Worm (Caenorhabditis elegans) whole organism, mixed stage, embryonic: Measurements from ENCODE around the gene kin-30.
"Not testable (repeated sequence)": the region's sequence is repeated elsewhere in the genome, so short reads cannot be mapped to it uniquely, and the experiment has no call there.

ENCODE experiments used
- M03D4.4 ChIP-seq: sonication (generic microtip); optimal IDR thresholded peaks from 2 replicates; lab custom pipeline; 2017; ENCODE audit warnings: mild to moderate bottlenecking, missing genetic modification characterization, missing compliant biosample characterization
- bed-3 ChIP-seq: fragments of 200-800 bp; sonication (Bioruptor generic); optimal IDR thresholded peaks from 3 replicates; lab custom pipeline; 2018; ENCODE audit warnings: mild to moderate bottlenecking, missing genetic modification characterization, moderate library complexity, missing compliant biosample characterization
- ceh-39 ChIP-seq: fragments of 150-350 bp; optimal IDR thresholded peaks from 2 replicates; lab custom pipeline; 2014; ENCODE audit warnings: missing biosample characterization, missing genetic modification characterization
- ceh-43 ChIP-seq: fragments of 200-800 bp; sonication (Bioruptor generic); optimal IDR thresholded peaks from 2 replicates; lab custom pipeline; 2018; ENCODE audit warnings: mild to moderate bottlenecking, missing genetic modification characterization, moderate library complexity, missing compliant biosample characterization
- ceh-83 ChIP-seq: fragments of 200-800 bp; sonication (Bioruptor generic); optimal IDR thresholded peaks from 2 replicates; lab custom pipeline; 2018; ENCODE audit warnings: mild to moderate bottlenecking, missing genetic modification characterization, missing compliant biosample characterization
- ces-1 ChIP-seq: fragments of 150-350 bp; optimal IDR thresholded peaks from 2 replicates; lab custom pipeline; 2014; ENCODE audit warnings: missing biosample characterization, missing genetic modification reagents, missing genetic modification characterization
- cnd-1 ChIP-seq: fragments of 200-800 bp; sonication (Bioruptor generic); optimal IDR thresholded peaks from 2 replicates; lab custom pipeline; 2018; ENCODE audit warnings: mild to moderate bottlenecking, missing genetic modification characterization, missing compliant biosample characterization
- drap-1 ChIP-seq: fragments of 200-800 bp; sonication (Bioruptor generic); optimal IDR thresholded peaks from 3 replicates; lab custom pipeline; 2018; ENCODE audit warnings: mild to moderate bottlenecking, missing genetic modification characterization, missing compliant biosample characterization
- elt-1 ChIP-seq: sonication (generic microtip); optimal IDR thresholded peaks from 2 replicates; lab custom pipeline; 2017; ENCODE audit warnings: missing genetic modification characterization, mild to moderate bottlenecking, missing compliant biosample characterization, antibody characterized with exemption, moderate library complexity, borderline replicate concordance; ENCODE audit not compliant: insufficient read depth
- elt-3 ChIP-seq: fragments of 150-350 bp; optimal IDR thresholded peaks from 2 replicates; lab custom pipeline; 2014; ENCODE audit warnings: missing biosample characterization, missing genetic modification characterization
- flh-1 ChIP-seq: fragments of 200-800 bp; sonication (Bioruptor generic); optimal IDR thresholded peaks from 2 replicates; lab custom pipeline; 2018; ENCODE audit warnings: mild to moderate bottlenecking, missing genetic modification characterization, moderate library complexity, missing compliant biosample characterization
- ham-2 ChIP-seq: fragments of 200-800 bp; sonication (Bioruptor generic); optimal IDR thresholded peaks from 2 replicates; lab custom pipeline; 2018; ENCODE audit warnings: mild to moderate bottlenecking, missing genetic modification characterization, missing compliant biosample characterization
- hlh-1 ChIP-seq: fragments of 150-350 bp; optimal IDR thresholded peaks from 2 replicates; lab custom pipeline; 2014; ENCODE audit warnings: missing biosample characterization, missing genetic modification reagents, missing genetic modification characterization
- lin-13 ChIP-seq: fragments of 150-350 bp; optimal IDR thresholded peaks from 2 replicates; lab custom pipeline; 2014; ENCODE audit warnings: missing biosample characterization, missing genetic modification characterization
- lsy-2 ChIP-seq: fragments of 150-350 bp; optimal IDR thresholded peaks from 2 replicates; lab custom pipeline; 2014; ENCODE audit warnings: missing biosample characterization, missing genetic modification characterization
- mab-5 ChIP-seq: fragments of 150-350 bp; optimal IDR thresholded peaks from 2 replicates; lab custom pipeline; 2014; ENCODE audit warnings: missing biosample characterization, missing genetic modification characterization
- mep-1 ChIP-seq: fragments of 150-350 bp; optimal IDR thresholded peaks from 2 replicates; lab custom pipeline; 2017; ENCODE audit warnings: missing biosample characterization, missing genetic modification reagents, missing genetic modification characterization, inconsistent platforms
- mls-2 ChIP-seq: sonication (generic microtip); optimal IDR thresholded peaks from 2 replicates; lab custom pipeline; 2016; ENCODE audit warnings: mild to moderate bottlenecking, missing genetic modification characterization, moderate library complexity, missing compliant biosample characterization
- nhr-12 ChIP-seq: fragments of 150-350 bp; optimal IDR thresholded peaks from 2 replicates; lab custom pipeline; 2014; ENCODE audit warnings: missing biosample characterization, missing genetic modification characterization
- nhr-2 ChIP-seq: fragments of 150-350 bp; optimal IDR thresholded peaks from 2 replicates; lab custom pipeline; 2014; ENCODE audit warnings: missing biosample characterization, missing genetic modification characterization
- nhr-237 ChIP-seq: fragments of 150-350 bp; optimal IDR thresholded peaks from 2 replicates; lab custom pipeline; 2014; ENCODE audit warnings: missing biosample characterization, missing genetic modification characterization
- nhr-28 ChIP-seq: fragments of 150-350 bp; optimal IDR thresholded peaks from 2 replicates; lab custom pipeline; 2014; ENCODE audit warnings: missing biosample characterization, missing genetic modification characterization
- nhr-76 ChIP-seq: sonication (generic microtip); optimal IDR thresholded peaks from 2 replicates; lab custom pipeline; 2017; ENCODE audit warnings: missing biosample characterization, missing genetic modification characterization
- pha-4 ChIP-seq: fragments of 150-350 bp; optimal IDR thresholded peaks from 2 replicates; lab custom pipeline; 2018; ENCODE audit warnings: missing biosample characterization, missing genetic modification reagents, missing genetic modification characterization
- sem-2 ChIP-seq: fragments of 200-800 bp; sonication (Bioruptor generic); optimal IDR thresholded peaks from 2 replicates; lab custom pipeline; 2018; ENCODE audit warnings: mild to moderate bottlenecking, missing genetic modification characterization, missing compliant biosample characterization
- sptf-1 ChIP-seq: sonication (generic microtip); optimal IDR thresholded peaks from 2 replicates; lab custom pipeline; 2017; ENCODE audit warnings: mild to moderate bottlenecking, missing genetic modification characterization, moderate library complexity, missing compliant biosample characterization
- tbx-8 ChIP-seq: fragments of 200-800 bp; sonication (Bioruptor generic); optimal IDR thresholded peaks from 2 replicates; lab custom pipeline; 2018; ENCODE audit warnings: mild to moderate bottlenecking, missing genetic modification characterization, moderate library complexity, missing compliant biosample characterization
- unc-120 ChIP-seq: sonication (generic microtip); optimal IDR thresholded peaks from 2 replicates; lab custom pipeline; 2017; ENCODE audit warnings: missing genetic modification characterization, missing compliant biosample characterization; ENCODE audit not compliant: poor library complexity, severe bottlenecking
- unc-62 ChIP-seq: fragments of 150-350 bp; optimal IDR thresholded peaks from 2 replicates; lab custom pipeline; 2014; ENCODE audit warnings: missing biosample characterization, missing genetic modification reagents, missing genetic modification characterization
- ztf-11 ChIP-seq: fragments of 150-350 bp; optimal IDR thresholded peaks from 2 replicates; lab custom pipeline; 2014; ENCODE audit warnings: missing biosample characterization, missing genetic modification characterization

Gene kin-30

DNA sequence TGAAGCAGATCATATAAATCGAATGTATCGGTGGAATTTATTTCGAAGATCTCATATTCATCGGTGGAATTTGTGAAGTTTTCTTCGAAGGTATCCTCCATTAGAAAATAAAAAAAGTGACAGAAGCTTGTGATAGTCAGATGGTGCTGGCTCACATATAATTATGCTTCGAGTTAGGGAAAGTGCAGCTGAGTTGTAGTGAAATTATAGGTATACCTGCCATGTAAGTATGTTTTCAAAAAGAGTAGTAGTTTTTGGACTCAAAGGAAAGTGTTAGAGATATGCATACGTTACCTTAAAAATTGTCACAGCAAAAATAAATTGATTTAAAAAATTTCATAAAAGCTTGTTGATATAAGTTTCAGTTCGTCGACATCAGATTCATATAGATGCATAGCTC, 4.3 kb upstream of the kin-30 start, which contains the start of gene srw-11:
TSS of gene srw-11 (minus strand) at position 101 of the 400 bp plus-strand sequence.
- TF ChIP-seq ceh-83 (GFP tag; lab: Kevin White, UChicago) (no peak), cnd-1 (no peak), lsy-2 (tag; lab: Kevin White, UChicago) (no peak), ceh-43 (no peak), bed-3 (no peak), mep-1 (no peak), hlh-1 (tag; lab: Kevin White, UChicago) (no peak), ham-2 (GFP tag; lab: Kevin White, UChicago) (no peak)

DNA sequence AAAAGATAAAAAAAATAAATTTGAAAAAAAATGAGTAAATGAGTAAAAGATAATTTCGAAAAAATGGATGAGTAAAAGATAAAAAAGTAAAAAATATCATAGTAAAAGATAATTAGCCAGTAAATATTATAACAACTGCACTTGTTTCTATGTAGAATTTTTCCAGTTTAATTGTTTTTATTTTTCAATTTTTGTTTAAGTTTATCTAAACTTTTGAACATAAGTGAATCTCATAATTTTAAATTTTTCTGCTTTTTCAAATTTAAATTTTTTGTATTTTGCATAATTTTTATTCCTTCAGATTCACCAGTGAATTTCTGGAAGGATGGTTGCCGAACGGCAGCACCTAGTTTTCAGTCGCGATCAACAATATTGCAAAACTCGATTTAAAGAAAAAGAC, 3.3 kb upstream of the kin-30 start, which contains the start of gene chil-12:
TSS of gene chil-12 (plus strand) at position 301 of the 400 bp plus-strand sequence.
- TF ChIP-seq ceh-83 (GFP tag; lab: Kevin White, UChicago) = no peak
- no peak for TF ChIP-seq pha-4 (tag; lab: Kevin White, UChicago)
- TF ChIP-seq elt-3 = no peak
- TF ChIP-seq bed-3 = no peak
- no peak for TF ChIP-seq drap-1 (GFP tag; lab: Kevin White, UChicago)
- TF ChIP-seq M03D4.4 (tag; lab: Kevin White, UChicago) = no peak
- no peak for TF ChIP-seq sptf-1 (tag; lab: Kevin White, UChicago)
- TF ChIP-seq flh-1 (GFP tag; lab: Kevin White, UChicago) = no peak
- TF ChIP-seq nhr-28 (tag; lab: Kevin White, UChicago) = no peak
- TF ChIP-seq ceh-39 (tag; lab: Kevin White, UChicago) = no peak
- no peak for TF ChIP-seq mep-1
- no peak for TF ChIP-seq cnd-1
- no peak for TF ChIP-seq nhr-12 (tag; lab: Kevin White, UChicago)
- TF ChIP-seq nhr-237 (tag; lab: Kevin White, UChicago) = no peak
- no peak for TF ChIP-seq unc-62 (GFP tag; lab: Kevin White, UChicago)
- TF ChIP-seq mab-5 (tag; lab: Kevin White, UChicago) = no peak
- TF ChIP-seq tbx-8 (GFP tag; lab: Kevin White, UChicago) = no peak
- no peak for TF ChIP-seq ztf-11 (tag; lab: Kevin White, UChicago)
- no peak for TF ChIP-seq unc-120 (tag; lab: Kevin White, UChicago)

DNA sequence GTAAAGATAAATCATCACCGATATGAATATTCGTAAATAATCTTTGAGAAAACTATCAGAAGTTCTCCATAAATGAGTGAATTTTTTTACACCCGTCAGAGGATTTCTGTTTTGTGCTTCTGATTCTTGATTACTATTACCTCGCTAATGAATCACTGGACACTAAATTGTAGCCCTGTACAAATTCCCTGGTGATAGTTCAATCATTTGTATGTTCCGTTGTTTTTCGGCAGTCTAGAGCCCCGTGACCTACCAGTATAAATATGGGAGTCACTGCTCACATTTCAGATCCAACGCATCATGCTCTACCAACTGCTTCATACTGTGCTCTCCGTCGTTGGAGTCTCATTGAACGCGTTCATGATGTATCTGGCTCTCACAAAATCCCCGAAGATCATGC, 5.7 kb downstream of the kin-30 start, which contains the start of gene srd-28:
TSS of gene srd-28 (plus strand) at position 301 of the 400 bp plus-strand sequence.
- not testable (repeated sequence) for TF ChIP-seq unc-62 (GFP tag; lab: Kevin White, UChicago); elt-3; nhr-237 (tag; lab: Kevin White, UChicago)

DNA sequence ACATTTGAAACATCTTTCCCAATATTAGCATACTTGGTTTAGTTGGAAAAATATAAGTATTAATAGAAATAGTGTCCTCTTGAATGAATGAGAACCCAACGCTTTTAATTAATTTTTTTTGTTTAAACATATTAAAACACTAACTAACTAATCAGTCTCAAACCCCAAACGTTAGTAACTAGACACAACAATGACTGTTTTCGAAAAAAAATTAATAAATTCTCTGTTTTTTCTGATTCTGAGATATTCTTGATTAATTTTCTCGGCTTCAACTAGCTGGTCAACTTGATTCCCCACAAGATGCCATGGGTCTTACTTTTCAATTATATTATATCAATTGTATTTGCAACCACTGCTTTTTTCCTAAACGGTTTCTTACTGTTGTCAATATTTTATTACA, 7.5 kb downstream of the kin-30 start, which contains the start of gene srbc-76:
TSS of gene srbc-76 (plus strand) at position 301 of the 400 bp plus-strand sequence.
- TF ChIP-seq mep-1 (no peak), ceh-43 (no peak), M03D4.4 (tag; lab: Kevin White, UChicago) (no peak), nhr-237 (tag; lab: Kevin White, UChicago) (no peak), elt-1 (tag; lab: Kevin White, UChicago) (no peak), ztf-11 (tag; lab: Kevin White, UChicago) (no peak), nhr-28 (tag; lab: Kevin White, UChicago) (no peak), nhr-76 (tag; lab: Kevin White, UChicago) (no peak), tbx-8 (GFP tag; lab: Kevin White, UChicago) (no peak), sem-2 (GFP tag; lab: Kevin White, UChicago) (no peak), ces-1 (GFP tag; lab: Kevin White, UChicago) (no peak), nhr-2 (tag; lab: Kevin White, UChicago) (no peak), lsy-2 (tag; lab: Kevin White, UChicago) (no peak)
- TF ChIP-seq, all 35 proteins: peak for 0

DNA sequence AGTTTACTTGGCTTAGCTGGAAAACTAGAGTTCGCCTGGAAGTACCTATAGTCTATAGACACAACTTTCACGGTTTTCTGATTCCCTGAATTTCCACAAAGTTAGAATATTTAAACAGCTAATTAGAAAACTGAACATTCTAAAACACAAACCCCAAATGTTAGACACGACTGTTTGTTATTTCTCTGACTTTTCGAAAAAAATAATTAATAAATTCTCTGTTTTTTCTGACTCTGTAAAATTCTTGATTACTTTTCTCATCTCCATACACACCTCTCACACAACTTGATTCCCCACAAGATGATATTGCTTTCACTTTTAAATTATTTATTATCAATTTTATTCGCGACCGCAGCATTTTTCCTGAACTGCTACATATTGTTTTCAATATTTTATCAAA, 9.0 kb downstream of the kin-30 start, which contains the start of gene srbc-75:
TSS of gene srbc-75 (plus strand) at position 301 of the 400 bp plus-strand sequence.
- TF ChIP-seq lsy-2 (tag; lab: Kevin White, UChicago) (no peak), ceh-39 (tag; lab: Kevin White, UChicago) (no peak), M03D4.4 (tag; lab: Kevin White, UChicago) (no peak), mls-2 (tag; lab: Kevin White, UChicago) (no peak), ces-1 (GFP tag; lab: Kevin White, UChicago) (no peak), nhr-28 (tag; lab: Kevin White, UChicago) (no peak), lin-13 (tag; lab: Kevin White, UChicago) (no peak), elt-3 (no peak), nhr-12 (tag; lab: Kevin White, UChicago) (no peak), pha-4 (tag; lab: Kevin White, UChicago) (no peak)
